Worm (Caenorhabditis elegans) whole organism, young adult: ENCODE data around the gene cpt-1.

Experiments used
- B0019.2 ChIP-seq: fragments of 200-800 bp; sonication (Bioruptor generic); conservative IDR thresholded peaks from 2 replicates; pipeline ENCODE4 v1.3.6; 2022; ENCODE audit warnings: missing genetic modification reagents, missing genetic modification characterization, missing compliant biosample characterization
- B0261.1 ChIP-seq: sonication (generic microtip); optimal IDR thresholded peaks from 2 replicates; lab custom pipeline; 2016; ENCODE audit warnings: mild to moderate bottlenecking, missing genetic modification characterization, moderate library complexity, missing compliant biosample characterization
- F10E7.11 ChIP-seq: sonication (generic microtip); optimal IDR thresholded peaks from 2 replicates; lab custom pipeline; 2017; ENCODE audit warnings: mild to moderate bottlenecking, missing genetic modification characterization, moderate library complexity, missing compliant biosample characterization
- F33H1.4 ChIP-seq: fragments of 200-800 bp; sonication (Bioruptor generic); IDR thresholded peaks from 2 replicates; pipeline ENCODE4 v1.3.6; 2022; ENCODE audit warnings: missing genetic modification reagents, missing genetic modification characterization, missing compliant biosample characterization
- F49E8.2 ChIP-seq: sonication (generic microtip); optimal IDR thresholded peaks from 3 replicates; lab custom pipeline; 2017; ENCODE audit warnings: missing genetic modification characterization, mild to moderate bottlenecking, missing compliant biosample characterization, antibody characterized with exemption, moderate library complexity; ENCODE audit not compliant: insufficient read depth
- F52B5.7 ChIP-seq: sonication (generic microtip); optimal IDR thresholded peaks from 2 replicates; lab custom pipeline; 2016; ENCODE audit warnings: mild to moderate bottlenecking, missing genetic modification characterization, missing compliant biosample characterization
- F55B11.4 ChIP-seq: sonication (generic microtip); optimal IDR thresholded peaks from 2 replicates; lab custom pipeline; 2016; ENCODE audit warnings: missing compliant biosample characterization, missing genetic modification characterization, borderline replicate concordance; ENCODE audit not compliant: insufficient read depth
- K12H6.12 ChIP-seq: fragments of 200-800 bp; sonication (Bioruptor generic); optimal IDR thresholded peaks from 2 replicates; lab custom pipeline; 2018; ENCODE audit warnings: mild to moderate bottlenecking, missing genetic modification characterization, missing compliant biosample characterization
- Y53F4B.3 ChIP-seq: fragments of 200-800 bp; sonication (Bioruptor generic); IDR thresholded peaks from 2 replicates; pipeline ENCODE4 v1.3.6; 2022; ENCODE audit warnings: missing genetic modification reagents, missing genetic modification characterization, missing compliant biosample characterization
- akir-1 ChIP-seq: fragments of 200-800 bp; sonication (Bioruptor generic); optimal IDR thresholded peaks from 2 replicates; lab custom pipeline; 2018; ENCODE audit warnings: mild to moderate bottlenecking, missing genetic modification characterization, moderate library complexity, missing compliant biosample characterization
- aptf-2 ChIP-seq: fragments of 200-800 bp; sonication (Bioruptor generic); conservative IDR thresholded peaks from 2 replicates; pipeline ENCODE4 v1.3.6; 2022; ENCODE audit warnings: missing genetic modification reagents, missing genetic modification characterization, missing compliant biosample characterization
- atf-7 ChIP-seq: sonication (generic microtip); optimal IDR thresholded peaks from 2 replicates; lab custom pipeline; 2017; ENCODE audit warnings: mild to moderate bottlenecking, missing genetic modification characterization, missing compliant biosample characterization
- attf-3 ChIP-seq: fragments of 200-800 bp; sonication (Bioruptor generic); conservative IDR thresholded peaks from 2 replicates; pipeline ENCODE4 v1.3.6; 2022; ENCODE audit warnings: missing genetic modification reagents, missing genetic modification characterization, missing compliant biosample characterization
- bed-1 ChIP-seq: fragments of 200-800 bp; sonication (Bioruptor generic); IDR thresholded peaks from 2 replicates; pipeline ENCODE4 v1.3.6; 2022; ENCODE audit warnings: missing genetic modification reagents, missing genetic modification characterization, missing compliant biosample characterization
- bed-2 ChIP-seq: fragments of 200-800 bp; sonication (Bioruptor generic); IDR thresholded peaks from 2 replicates; pipeline ENCODE4 v1.3.6; 2022; ENCODE audit warnings: missing genetic modification reagents, missing genetic modification characterization, missing compliant biosample characterization
- ceh-58 ChIP-seq: fragments of 200-800 bp; sonication (Bioruptor generic); IDR thresholded peaks from 2 replicates; pipeline ENCODE4 v1.3.6; 2022; ENCODE audit warnings: missing genetic modification characterization, missing compliant biosample characterization
- ceh-79 ChIP-seq: sonication (generic microtip); optimal IDR thresholded peaks from 2 replicates; lab custom pipeline; 2017; ENCODE audit warnings: mild to moderate bottlenecking, missing genetic modification characterization, missing compliant biosample characterization
- ceh-91 ChIP-seq: fragments of 200-800 bp; sonication (Bioruptor generic); IDR thresholded peaks from 2 replicates; pipeline ENCODE4 v1.3.6; 2022; ENCODE audit warnings: missing genetic modification reagents, missing genetic modification characterization, missing compliant biosample characterization
- dpl-1 ChIP-seq: fragments of 150-350 bp; optimal IDR thresholded peaks from 2 replicates; lab custom pipeline; 2014; ENCODE audit warnings: missing biosample characterization, missing genetic modification reagents, missing genetic modification characterization
- egl-44 ChIP-seq: fragments of 200-800 bp; sonication (Bioruptor generic); IDR thresholded peaks from 2 replicates; pipeline ENCODE4 v1.3.6; 2022; ENCODE audit warnings: missing genetic modification reagents, missing genetic modification characterization, missing compliant biosample characterization
- gei-17 ChIP-seq: fragments of 200-800 bp; sonication (Bioruptor generic); optimal IDR thresholded peaks from 2 replicates; lab custom pipeline; 2018; ENCODE audit warnings: mild to moderate bottlenecking, missing genetic modification characterization, missing compliant biosample characterization
- hlh-12 ChIP-seq: sonication (generic microtip); optimal IDR thresholded peaks from 2 replicates; lab custom pipeline; 2016; ENCODE audit warnings: missing genetic modification characterization, missing compliant biosample characterization
- hmg-20 ChIP-seq: fragments of 200-800 bp; sonication (Bioruptor generic); IDR thresholded peaks from 2 replicates; pipeline ENCODE4 v1.3.6; 2022; ENCODE audit warnings: missing genetic modification reagents, missing genetic modification characterization, missing compliant biosample characterization
- lag-1 ChIP-seq: fragments of 200-800 bp; sonication (Bioruptor generic); IDR thresholded peaks from 2 replicates; pipeline ENCODE4 v1.3.6; 2022; ENCODE audit warnings: missing genetic modification reagents, missing genetic modification characterization, missing compliant biosample characterization
- let-526 ChIP-seq: fragments of 200-800 bp; sonication (Bioruptor generic); IDR thresholded peaks from 2 replicates; pipeline ENCODE4 v1.3.6; 2022; ENCODE audit warnings: missing genetic modification reagents, missing genetic modification characterization, missing compliant biosample characterization
- lin-35 ChIP-seq, 3 experiments: fragments of 150-350 bp in 2 of 3; sonication (generic microtip) in 1 of 3; optimal IDR thresholded peaks; 2 replicates each; lab custom pipeline; 2014 to 2018; ENCODE audit warnings: missing biosample characterization in 3 of 3, missing genetic modification characterization in 3 of 3, missing genetic modification reagents in 3 of 3
- lir-1 ChIP-seq: fragments of 200-800 bp; sonication (Bioruptor generic); conservative IDR thresholded peaks from 2 replicates; pipeline ENCODE4 v1.3.6; 2022; ENCODE audit warnings: missing genetic modification reagents, missing genetic modification characterization, missing compliant biosample characterization
- lsl-1 ChIP-seq: fragments of 200-800 bp; sonication (Bioruptor generic); optimal IDR thresholded peaks from 2 replicates; lab custom pipeline; 2018; ENCODE audit warnings: mild to moderate bottlenecking, missing genetic modification characterization, moderate library complexity, missing compliant biosample characterization
- madf-3 ChIP-seq: fragments of 200-800 bp; sonication (Bioruptor generic); IDR thresholded peaks from 2 replicates; pipeline ENCODE4 v1.3.6; 2022; ENCODE audit warnings: missing genetic modification reagents, missing genetic modification characterization, missing compliant biosample characterization
- mcd-1 ChIP-seq: fragments of 200-800 bp; sonication (Bioruptor generic); IDR thresholded peaks from 2 replicates; pipeline ENCODE4 v1.3.6; 2022; ENCODE audit warnings: missing genetic modification reagents, missing genetic modification characterization, missing compliant biosample characterization
- mxl-1 ChIP-seq: sonication (generic microtip); optimal IDR thresholded peaks from 2 replicates; lab custom pipeline; 2016; ENCODE audit warnings: missing genetic modification characterization, missing compliant biosample characterization
- nfya-2 ChIP-seq: fragments of 200-800 bp; sonication (Bioruptor generic); IDR thresholded peaks from 2 replicates; pipeline ENCODE4 v1.3.6; 2022; ENCODE audit warnings: missing genetic modification reagents, missing genetic modification characterization, missing compliant biosample characterization
- nhr-120 ChIP-seq: fragments of 200-800 bp; sonication (Bioruptor generic); IDR thresholded peaks from 2 replicates; pipeline ENCODE4 v1.3.6; 2022; ENCODE audit warnings: missing genetic modification characterization, missing compliant biosample characterization
- nhr-80 ChIP-seq: sonication (generic microtip); optimal IDR thresholded peaks from 2 replicates; lab custom pipeline; 2016; ENCODE audit warnings: missing genetic modification characterization, missing compliant biosample characterization
- nhr-90 ChIP-seq: sonication (generic microtip); optimal IDR thresholded peaks from 2 replicates; lab custom pipeline; 2016; ENCODE audit warnings: missing genotype, mild to moderate bottlenecking, missing genetic modification characterization, missing compliant biosample characterization
- pbrm-1 ChIP-seq: fragments of 200-800 bp; sonication (Bioruptor generic); IDR thresholded peaks from 2 replicates; pipeline ENCODE4 v1.3.6; 2022; ENCODE audit warnings: missing genetic modification reagents, missing genetic modification characterization, missing compliant biosample characterization
- rcor-1 ChIP-seq: fragments of 200-800 bp; sonication (Bioruptor generic); IDR thresholded peaks from 2 replicates; pipeline ENCODE4 v1.3.6; 2022; ENCODE audit warnings: missing genetic modification reagents, missing genetic modification characterization, missing compliant biosample characterization
- sdz-38 ChIP-seq: sonication (generic microtip); optimal IDR thresholded peaks from 2 replicates; lab custom pipeline; 2016; ENCODE audit warnings: missing genotype, missing genetic modification characterization, missing compliant biosample characterization
- tlf-1 ChIP-seq: fragments of 200-800 bp; sonication (Bioruptor generic); optimal IDR thresholded peaks from 2 replicates; lab custom pipeline; 2018; ENCODE audit warnings: mild to moderate bottlenecking, missing genetic modification characterization, missing compliant biosample characterization
- xnd-1 ChIP-seq: sonication (generic microtip); optimal IDR thresholded peaks from 2 replicates; lab custom pipeline; 2016; ENCODE audit warnings: missing genotype, missing genetic modification reagents, missing genetic modification characterization, missing compliant biosample characterization
- zim-3 ChIP-seq: sonication (generic microtip); optimal IDR thresholded peaks from 2 replicates; lab custom pipeline; 2017; ENCODE audit warnings: mild to moderate bottlenecking, missing genetic modification characterization, moderate library complexity, missing compliant biosample characterization
- ztf-28 ChIP-seq: fragments of 200-800 bp; sonication (Bioruptor generic); IDR thresholded peaks from 2 replicates; pipeline ENCODE4 v1.3.6; 2022; ENCODE audit warnings: missing genetic modification reagents, missing genetic modification characterization, missing compliant biosample characterization

Gene cpt-1

DNA sequence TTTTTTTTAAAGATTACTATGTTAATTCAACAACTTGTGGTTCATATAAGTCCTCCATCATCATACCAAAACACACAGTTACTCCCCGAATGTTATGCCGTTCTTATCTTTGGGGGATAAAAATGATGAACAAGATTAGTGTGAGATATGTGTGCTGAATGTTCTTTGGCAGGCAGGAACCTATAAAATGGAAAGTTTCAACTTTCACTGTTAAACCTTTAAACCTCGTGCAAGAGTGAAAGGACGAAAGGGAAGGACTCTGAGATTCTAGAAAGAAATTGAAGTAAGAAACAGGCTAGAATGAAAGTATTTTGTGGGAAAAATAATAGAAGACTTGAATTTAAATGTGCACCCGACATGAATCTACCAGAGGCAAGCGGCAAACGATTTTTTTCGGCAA is 23.7 kb upstream of the cpt-1 start:
- TF ChIP-seq bed-1 = no peak
- TF ChIP-seq nhr-90 = no peak
- TF ChIP-seq nfya-2 (GFP tag; lab: Robert Waterston, UW) = no peak
- no peak for TF ChIP-seq ceh-58
- no peak for TF ChIP-seq madf-3 (GFP tag; lab: Robert Waterston, UW)

DNA sequence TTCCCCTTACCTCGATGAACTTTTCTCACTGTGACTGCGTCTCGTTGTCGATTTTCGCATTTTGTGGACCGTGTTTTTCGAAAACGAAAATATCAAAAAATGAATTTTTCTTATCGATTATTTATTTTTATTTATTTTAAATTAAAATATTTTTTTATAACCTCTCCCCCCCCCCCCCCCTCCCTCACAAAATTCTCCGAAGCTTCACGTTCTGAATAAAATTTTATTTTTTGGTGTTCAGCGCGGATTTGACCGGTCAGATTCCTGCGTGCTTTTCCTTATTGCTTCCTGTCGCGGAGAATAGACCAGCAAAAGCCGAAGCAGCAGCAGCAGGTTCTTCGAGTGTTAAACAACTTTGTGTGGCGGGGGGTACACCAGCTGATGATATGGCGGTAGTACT is 22.2 kb upstream of the cpt-1 start, which contains the start of gene Y46G5A.22:
Gene Y46G5A.22 (minus strand): TSS at position 101 of the 400 bp plus-strand sequence.
- TF ChIP-seq lin-35 (GFP tag; optimal IDR thresholded peaks at IDR 0.05; lab: Kevin White, UChicago) (no peak), nhr-80 (tag; lab: Kevin White, UChicago) (no peak), B0019.2 (GFP tag; lab: Robert Waterston, UW) (no peak), nhr-90 (no peak), lir-1 (GFP tag; lab: Robert Waterston, UW) (no peak), nhr-120 (GFP tag; lab: Robert Waterston, UW) (no peak), zim-3 (tag; lab: Kevin White, UChicago) (no peak), K12H6.12 (tag; lab: Kevin White, UChicago) (no peak), aptf-2 (GFP tag; lab: Robert Waterston, UW) (no peak), bed-2 (no peak), lag-1 (GFP tag; lab: Robert Waterston, UW) (no peak), F10E7.11 (tag; lab: Kevin White, UChicago) (no peak), F52B5.7 (tag; lab: Kevin White, UChicago) (no peak), pbrm-1 (no peak), egl-44 (no peak), ceh-79 (tag; lab: Kevin White, UChicago) (no peak), hlh-12 (tag; lab: Kevin White, UChicago) (no peak), Y53F4B.3 (GFP tag; lab: Robert Waterston, UW) (no peak), ztf-28 (GFP tag; lab: Robert Waterston, UW) (no peak), F49E8.2 (tag; lab: Kevin White, UChicago) (no peak)

DNA sequence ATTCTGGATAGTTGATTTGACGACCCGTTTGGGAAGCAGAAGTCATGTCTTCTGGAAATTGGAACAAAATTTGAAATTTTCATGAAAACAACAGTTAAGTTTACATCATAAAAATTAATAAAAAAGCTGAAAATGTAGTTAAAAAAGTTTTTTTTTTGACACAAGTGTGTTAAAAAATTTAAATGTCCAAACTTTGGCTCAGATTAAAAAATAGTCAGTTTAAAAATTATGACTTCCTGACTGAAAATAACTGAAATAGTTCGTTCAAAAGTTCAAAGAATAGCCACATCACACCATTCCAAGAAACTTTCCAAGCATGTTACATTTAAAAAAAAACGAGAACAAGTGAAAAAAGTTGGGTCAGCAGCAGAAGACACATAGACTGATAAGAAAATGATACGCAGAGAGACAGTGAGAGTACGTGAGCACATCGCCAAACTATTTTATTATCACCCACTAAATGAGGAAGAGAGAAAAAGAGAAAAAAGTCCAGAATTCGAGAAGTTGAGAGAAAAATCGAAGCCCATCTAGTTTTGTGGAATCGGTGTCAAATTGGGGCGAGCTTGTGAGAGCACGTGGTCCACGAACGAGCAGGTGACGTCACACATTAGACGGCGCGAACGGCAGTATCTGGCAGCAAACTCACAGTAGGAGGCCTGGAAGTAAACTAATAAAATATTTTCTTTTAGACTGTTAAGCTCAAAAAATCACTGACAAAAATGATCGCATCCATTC is 20.3 kb upstream of the cpt-1 start, which contains the start of gene acl-7:
Gene acl-7 (minus strand): TSS at position 51 of the 735 bp plus-strand sequence.
- 0 out of 2 replicates have a peak, but pooled peaks have one; percentile 27 for TF ChIP-seq mcd-1
- TF ChIP-seq nhr-80 (tag; lab: Kevin White, UChicago) = peak; percentile 76
- TF ChIP-seq akir-1 = no peak
- peak; percentile 23 for TF ChIP-seq atf-7 (tag; lab: Kevin White, UChicago)
- TF ChIP-seq ceh-91 (GFP tag; lab: Robert Waterston, UW) = no peak

DNA sequence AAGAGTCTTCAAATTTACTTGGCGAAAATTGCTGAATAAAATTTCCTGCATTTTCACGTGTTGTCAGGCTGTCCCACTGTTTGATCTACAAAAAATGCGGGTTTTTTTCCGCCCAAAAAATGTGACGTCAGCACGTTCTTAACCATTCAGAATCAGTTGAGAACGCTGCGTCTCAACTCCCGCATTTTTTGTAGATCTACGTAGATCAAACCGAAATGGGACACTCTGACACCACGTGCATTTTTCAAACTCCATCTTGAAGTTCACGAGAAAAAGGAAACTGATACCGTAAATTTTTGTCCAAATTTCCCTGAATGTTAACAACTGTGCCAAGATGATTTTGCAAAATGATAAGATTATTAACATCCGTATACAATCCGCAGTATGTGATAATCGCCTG is 17.0 kb upstream of the cpt-1 start:
- TF ChIP-seq hlh-12 (tag; lab: Kevin White, UChicago) = no peak
- no peak for TF ChIP-seq B0261.1 (tag; lab: Kevin White, UChicago)
- TF ChIP-seq mxl-1 (tag; lab: Kevin White, UChicago) = no peak
- TF ChIP-seq rcor-1 = no peak
- no peak for TF ChIP-seq F33H1.4 (GFP tag; lab: Robert Waterston, UW)
- TF ChIP-seq sdz-38 (tag; lab: Kevin White, UChicago) = no peak
- no peak for TF ChIP-seq lsl-1 (GFP tag; lab: Kevin White, UChicago)
- no peak for TF ChIP-seq xnd-1 (tag; lab: Kevin White, UChicago)
- TF ChIP-seq tlf-1 (GFP tag; lab: Kevin White, UChicago) = no peak
- TF ChIP-seq F52B5.7 (tag; lab: Kevin White, UChicago) = no peak
- TF ChIP-seq K12H6.12 (tag; lab: Kevin White, UChicago) = no peak
- TF ChIP-seq attf-3 (GFP tag; lab: Robert Waterston, UW) = no peak
- TF ChIP-seq F10E7.11 (tag; lab: Kevin White, UChicago) = no peak
- TF ChIP-seq dpl-1 (GFP tag; lab: Kevin White, UChicago) = no peak
- no peak for TF ChIP-seq gei-17 (GFP tag; lab: Kevin White, UChicago)
- no peak for TF ChIP-seq hmg-20 (GFP tag; lab: Robert Waterston, UW)
- no peak for TF ChIP-seq nhr-120 (GFP tag; lab: Robert Waterston, UW)
- no peak for TF ChIP-seq let-526
- no peak for TF ChIP-seq F55B11.4 (tag; lab: Kevin White, UChicago)
- TF ChIP-seq ceh-58 = no peak
- TF ChIP-seq, all 124 proteins: peak for 0
